Worm (Caenorhabditis elegans) whole organism, young adult: Measurements from ENCODE around the gene F18E9.7.

Source experiments
- B0019.2 ChIP-seq: fragments of 200-800 bp; sonication (Bioruptor generic); conservative IDR thresholded peaks from 2 replicates; pipeline ENCODE4 v1.3.6; 2022; ENCODE audit warnings: missing genetic modification reagents, missing genetic modification characterization, missing compliant biosample characterization
- C17E4.6 ChIP-seq: fragments of 200-800 bp; sonication (Bioruptor generic); IDR thresholded peaks from 2 replicates; pipeline ENCODE4 v1.3.6; 2022; ENCODE audit warnings: missing genetic modification reagents, missing genetic modification characterization, missing compliant biosample characterization
- F10E7.11 ChIP-seq: sonication (generic microtip); optimal IDR thresholded peaks from 2 replicates; lab custom pipeline; 2017; ENCODE audit warnings: mild to moderate bottlenecking, missing genetic modification characterization, moderate library complexity, missing compliant biosample characterization
- F37B4.10 ChIP-seq: fragments of 200-800 bp; sonication (Bioruptor generic); IDR thresholded peaks from 2 replicates; pipeline ENCODE4 v1.3.6; 2022; ENCODE audit warnings: missing genetic modification characterization, missing compliant biosample characterization
- F49E8.2 ChIP-seq: sonication (generic microtip); optimal IDR thresholded peaks from 3 replicates; lab custom pipeline; 2017; ENCODE audit warnings: missing genetic modification characterization, mild to moderate bottlenecking, missing compliant biosample characterization, antibody characterized with exemption, moderate library complexity; ENCODE audit not compliant: insufficient read depth
- F55B11.4 ChIP-seq: sonication (generic microtip); optimal IDR thresholded peaks from 2 replicates; lab custom pipeline; 2016; ENCODE audit warnings: missing compliant biosample characterization, missing genetic modification characterization, borderline replicate concordance; ENCODE audit not compliant: insufficient read depth
- K12H6.12 ChIP-seq: fragments of 200-800 bp; sonication (Bioruptor generic); optimal IDR thresholded peaks from 2 replicates; lab custom pipeline; 2018; ENCODE audit warnings: mild to moderate bottlenecking, missing genetic modification characterization, missing compliant biosample characterization
- Y79H2A.3 ChIP-seq: fragments of 200-800 bp; sonication (Bioruptor generic); conservative IDR thresholded peaks from 2 replicates; pipeline ENCODE4 v1.3.6; 2022; ENCODE audit warnings: missing genetic modification reagents, missing genetic modification characterization, missing compliant biosample characterization
- Y95B8A.8 ChIP-seq: fragments of 200-800 bp; sonication (Bioruptor generic); IDR thresholded peaks from 2 replicates; pipeline ENCODE4 v1.3.6; 2022; ENCODE audit warnings: missing genetic modification reagents, missing genetic modification characterization, missing compliant biosample characterization
- ZK185.1 ChIP-seq: sonication (generic microtip); optimal IDR thresholded peaks from 2 replicates; lab custom pipeline; 2016; ENCODE audit warnings: mild to moderate bottlenecking, missing genetic modification characterization, missing compliant biosample characterization; ENCODE audit not compliant: poor library complexity, severe bottlenecking
- aptf-2 ChIP-seq: fragments of 200-800 bp; sonication (Bioruptor generic); conservative IDR thresholded peaks from 2 replicates; pipeline ENCODE4 v1.3.6; 2022; ENCODE audit warnings: missing genetic modification reagents, missing genetic modification characterization, missing compliant biosample characterization
- attf-3 ChIP-seq: fragments of 200-800 bp; sonication (Bioruptor generic); conservative IDR thresholded peaks from 2 replicates; pipeline ENCODE4 v1.3.6; 2022; ENCODE audit warnings: missing genetic modification reagents, missing genetic modification characterization, missing compliant biosample characterization
- attf-5 ChIP-seq: fragments of 200-800 bp; sonication (Bioruptor generic); optimal IDR thresholded peaks from 2 replicates; lab custom pipeline; 2018; ENCODE audit warnings: mild to moderate bottlenecking, missing genetic modification characterization, missing compliant biosample characterization
- ceh-27 ChIP-seq: fragments of 200-800 bp; sonication (Bioruptor generic); optimal IDR thresholded peaks from 2 replicates; lab custom pipeline; 2018; ENCODE audit warnings: mild to moderate bottlenecking, missing genetic modification characterization, moderate library complexity, missing compliant biosample characterization
- ceh-58 ChIP-seq: fragments of 200-800 bp; sonication (Bioruptor generic); IDR thresholded peaks from 2 replicates; pipeline ENCODE4 v1.3.6; 2022; ENCODE audit warnings: missing genetic modification characterization, missing compliant biosample characterization
- ceh-79 ChIP-seq: sonication (generic microtip); optimal IDR thresholded peaks from 2 replicates; lab custom pipeline; 2017; ENCODE audit warnings: mild to moderate bottlenecking, missing genetic modification characterization, missing compliant biosample characterization
- dox-1 ChIP-seq: fragments of 200-800 bp; sonication (Bioruptor generic); IDR thresholded peaks from 2 replicates; pipeline ENCODE4 v1.3.6; 2022; ENCODE audit warnings: missing genetic modification reagents, missing genetic modification characterization, missing compliant biosample characterization
- hlh-12 ChIP-seq: sonication (generic microtip); optimal IDR thresholded peaks from 2 replicates; lab custom pipeline; 2016; ENCODE audit warnings: missing genetic modification characterization, missing compliant biosample characterization
- hlh-26 ChIP-seq: fragments of 200-800 bp; sonication (Bioruptor generic); conservative IDR thresholded peaks from 2 replicates; pipeline ENCODE4 v1.3.6; 2022; ENCODE audit warnings: missing genetic modification reagents, missing genetic modification characterization, missing compliant biosample characterization
- hmg-1.2 ChIP-seq: fragments of 200-800 bp; sonication (Bioruptor generic); IDR thresholded peaks from 2 replicates; pipeline ENCODE4 v1.3.6; 2022; ENCODE audit warnings: missing genetic modification reagents, missing genetic modification characterization, missing compliant biosample characterization
- lag-1 ChIP-seq: fragments of 200-800 bp; sonication (Bioruptor generic); IDR thresholded peaks from 2 replicates; pipeline ENCODE4 v1.3.6; 2022; ENCODE audit warnings: missing genetic modification reagents, missing genetic modification characterization, missing compliant biosample characterization
- lin-26 ChIP-seq: fragments of 200-800 bp; sonication (Bioruptor generic); IDR thresholded peaks from 2 replicates; pipeline ENCODE4 v1.3.6; 2022; ENCODE audit warnings: missing genetic modification reagents, missing genetic modification characterization, missing compliant biosample characterization
- lin-35 ChIP-seq, 3 experiments: fragments of 150-350 bp in 2 of 3; sonication (generic microtip) in 1 of 3; optimal IDR thresholded peaks; 2 replicates each; lab custom pipeline; 2014 to 2018; ENCODE audit warnings: missing biosample characterization in 3 of 3, missing genetic modification characterization in 3 of 3, missing genetic modification reagents in 3 of 3
- lsl-1 ChIP-seq: fragments of 200-800 bp; sonication (Bioruptor generic); optimal IDR thresholded peaks from 2 replicates; lab custom pipeline; 2018; ENCODE audit warnings: mild to moderate bottlenecking, missing genetic modification characterization, moderate library complexity, missing compliant biosample characterization
- madf-6 ChIP-seq: fragments of 200-800 bp; sonication (Bioruptor generic); IDR thresholded peaks from 2 replicates; pipeline ENCODE4 v1.3.6; 2022; ENCODE audit warnings: missing genetic modification reagents, missing genetic modification characterization, missing compliant biosample characterization
- mcd-1 ChIP-seq: fragments of 200-800 bp; sonication (Bioruptor generic); IDR thresholded peaks from 2 replicates; pipeline ENCODE4 v1.3.6; 2022; ENCODE audit warnings: missing genetic modification reagents, missing genetic modification characterization, missing compliant biosample characterization
- mxl-1 ChIP-seq: sonication (generic microtip); optimal IDR thresholded peaks from 2 replicates; lab custom pipeline; 2016; ENCODE audit warnings: missing genetic modification characterization, missing compliant biosample characterization
- nfya-1 ChIP-seq: sonication (generic microtip); optimal IDR thresholded peaks from 2 replicates; lab custom pipeline; 2017; ENCODE audit warnings: antibody characterized with exemption, missing compliant biosample characterization, missing genetic modification characterization, borderline replicate concordance; ENCODE audit not compliant: insufficient read depth
- nfyb-1 ChIP-seq: fragments of 200-800 bp; sonication (Bioruptor generic); IDR thresholded peaks from 2 replicates; pipeline ENCODE4 v1.3.6; 2022; ENCODE audit warnings: missing genetic modification reagents, missing genetic modification characterization, missing compliant biosample characterization
- nhr-80 ChIP-seq: sonication (generic microtip); optimal IDR thresholded peaks from 2 replicates; lab custom pipeline; 2016; ENCODE audit warnings: missing genetic modification characterization, missing compliant biosample characterization
- rpc-1 ChIP-seq, 2 experiments: fragments of 150-350 bp in 1 of 2; sonication (generic microtip) in 1 of 2; optimal IDR thresholded peaks; 2 replicates each; lab custom pipeline; 2014 to 2018; ENCODE audit warnings: missing biosample characterization in 1 of 2, missing genetic modification characterization in 1 of 2, missing genetic modification reagents in 1 of 2, missing genotype in 1 of 2
- snpc-1.3 ChIP-seq: sonication (generic microtip); optimal IDR thresholded peaks from 2 replicates; lab custom pipeline; 2017; ENCODE audit warnings: missing genetic modification characterization, mild to moderate bottlenecking, missing compliant biosample characterization, antibody characterized with exemption, moderate library complexity, missing genotype, missing genetic modification reagents; ENCODE audit not compliant: insufficient read depth
- snpc-4 ChIP-seq, 5 experiments: fragments of 150-350 bp in 1 of 5; sonication (generic microtip) in 4 of 5; optimal IDR thresholded peaks; 2 replicates each; lab custom pipeline; 2014 to 2018; ENCODE audit warnings: missing genetic modification characterization in 5 of 5, missing biosample characterization in 3 of 5, antibody characterized with exemption in 2 of 5, mild to moderate bottlenecking in 2 of 5, missing compliant biosample characterization in 2 of 5, missing genotype in 2 of 5, moderate library complexity in 2 of 5, missing genetic modification reagents in 1 of 5
- sptf-2 ChIP-seq: fragments of 200-800 bp; sonication (Bioruptor generic); optimal IDR thresholded peaks from 2 replicates; lab custom pipeline; 2018; ENCODE audit warnings: mild to moderate bottlenecking, missing genetic modification characterization, missing compliant biosample characterization
- tbp1 ChIP-seq: fragments of 200-800 bp; sonication (Bioruptor generic); optimal IDR thresholded peaks from 2 replicates; lab custom pipeline; 2018; ENCODE audit warnings: mild to moderate bottlenecking, missing genetic modification characterization, missing compliant biosample characterization
- tbx-9 ChIP-seq: sonication (generic microtip); optimal IDR thresholded peaks from 2 replicates; lab custom pipeline; 2016; ENCODE audit warnings: borderline replicate concordance, missing genetic modification characterization, inconsistent platforms, missing compliant biosample characterization
- unc-130 ChIP-seq: sonication (generic microtip); optimal IDR thresholded peaks from 2 replicates; lab custom pipeline; 2016; ENCODE audit warnings: missing genetic modification reagents, missing genetic modification characterization, missing compliant biosample characterization
- unc-62 ChIP-seq: fragments of 150-350 bp; optimal IDR thresholded peaks from 2 replicates; lab custom pipeline; 2014; ENCODE audit warnings: missing biosample characterization, missing genetic modification reagents, missing genetic modification characterization
- zfh-2 ChIP-seq: fragments of 200-800 bp; sonication (Bioruptor generic); conservative IDR thresholded peaks from 2 replicates; pipeline ENCODE4 v1.3.6; 2022; ENCODE audit warnings: missing genetic modification reagents, missing genetic modification characterization, missing compliant biosample characterization
- zim-3 ChIP-seq: sonication (generic microtip); optimal IDR thresholded peaks from 2 replicates; lab custom pipeline; 2017; ENCODE audit warnings: mild to moderate bottlenecking, missing genetic modification characterization, moderate library complexity, missing compliant biosample characterization
- ztf-6 ChIP-seq: fragments of 200-800 bp; sonication (Bioruptor generic); IDR thresholded peaks from 2 replicates; pipeline ENCODE4 v1.3.6; 2022; ENCODE audit warnings: missing genetic modification reagents, missing genetic modification characterization, missing compliant biosample characterization

Gene F18E9.7

ce11 chrX:8605005-8605404 is 7.5 kb upstream of the F18E9.7 start, which contains the start of the genes H35N09.2 and H35N09.1 (continued):
- TF ChIP-seq rpc-1 (optimal IDR thresholded peaks at IDR 0.05; lab: Kevin White, UChicago) (no peak), rpc-1 (tag; optimal IDR thresholded peaks at IDR 0.05; lab: Kevin White, UChicago) (no peak), sptf-2 (GFP tag; lab: Kevin White, UChicago) (no peak), ZK185.1 (no peak), nhr-80 (tag; lab: Kevin White, UChicago) (peak; percentile 32), madf-6 (no peak), C17E4.6 (GFP tag; lab: Robert Waterston, UW) (no peak), F55B11.4 (tag; lab: Kevin White, UChicago) (no peak), B0019.2 (GFP tag; lab: Robert Waterston, UW) (no peak), attf-3 (GFP tag; lab: Robert Waterston, UW) (no peak), ceh-58 (no peak), lin-26 (GFP tag; lab: Robert Waterston, UW) (no peak), nfyb-1 (no peak), hlh-26 (no peak), hmg-1.2 (GFP tag; lab: Robert Waterston, UW) (peak; percentile 68; the same call in 1 of the 2 replicates), ceh-79 (tag; lab: Kevin White, UChicago) (no peak), Y95B8A.8 (GFP tag; lab: Robert Waterston, UW) (no peak), unc-130 (no peak), mcd-1 (GFP tag; lab: Robert Waterston, UW) (no peak), attf-5 (GFP tag; lab: Kevin White, UChicago) (peak; percentile 91), F49E8.2 (tag; lab: Kevin White, UChicago) (no peak), zfh-2 (GFP tag; lab: Robert Waterston, UW) (no peak), lin-35 (GFP tag; optimal IDR thresholded peaks at IDR 0.05; lab: Kevin White, UChicago) (no peak), snpc-4 (GFP tag; optimal IDR thresholded peaks at IDR 0.05; lab: Kevin White, UChicago) (no peak), snpc-4 (tag; optimal IDR thresholded peaks at IDR 0.05; lab: Kevin White, UChicago) (peak in 1 of 4 experiments; percentile 31), aptf-2 (GFP tag; lab: Robert Waterston, UW) (no peak), hlh-12 (tag; lab: Kevin White, UChicago) (no peak), nfya-1 (no peak), F10E7.11 (tag; lab: Kevin White, UChicago) (no peak), Y79H2A.3 (GFP tag; lab: Robert Waterston, UW) (no peak), tbx-9 (tag; lab: Kevin White, UChicago) (no peak), snpc-1.3 (tag; lab: Kevin White, UChicago) (no peak), mxl-1 (tag; lab: Kevin White, UChicago) (no peak), lsl-1 (GFP tag; lab: Kevin White, UChicago) (no peak), ceh-27 (GFP tag; lab: Kevin White, UChicago) (peak; percentile 18), dox-1 (no peak), ztf-6 (GFP tag; lab: Robert Waterston, UW) (no peak), K12H6.12 (no peak), tbp1 (no peak), F37B4.10 (GFP tag; lab: Robert Waterston, UW) (no peak), zim-3 (tag; lab: Kevin White, UChicago) (no peak), unc-62 (GFP tag; lab: Kevin White, UChicago) (no peak), lag-1 (GFP tag; lab: Robert Waterston, UW) (no peak)
- TF ChIP-seq, all 124 proteins: peak for 8
